Worm (Caenorhabditis elegans): ENCODE measurements around the gene tsr-1.

Gene tsr-1

DNA sequence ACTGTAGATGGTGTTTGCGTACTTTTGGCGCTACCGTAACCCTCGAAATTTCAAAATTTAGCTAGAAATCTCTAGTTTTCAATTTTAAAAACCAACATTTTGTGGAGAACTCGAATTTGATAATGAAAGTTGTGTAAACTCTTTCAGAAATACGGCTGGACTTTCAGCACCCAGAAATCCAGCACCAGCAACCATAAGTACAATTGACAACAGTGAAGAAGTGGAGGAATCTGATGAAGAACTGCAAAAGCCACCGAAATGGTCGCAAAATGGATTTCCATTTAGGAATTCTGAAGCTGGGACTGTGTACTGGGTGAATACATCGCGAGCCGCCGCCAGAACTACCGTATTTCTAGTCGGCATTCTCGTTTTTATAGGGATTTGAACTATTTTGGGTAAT is 10.3 kb upstream of the tsr-1 start, which contains the start of gene F53G2.13:
Gene F53G2.13 (plus strand): TSS at position 301 of the 400 bp plus-strand sequence.
- TF ChIP-seq ceh-13 (GFP tag; optimal IDR thresholded peaks at IDR 0.05) (no peak), pes-1 (GFP tag; IDR thresholded peaks at IDR 0.05) (no peak), scrt-1 (GFP tag; IDR thresholded peaks at IDR 0.05) (no peak), tbx-11 (GFP tag; IDR thresholded peaks at IDR 0.05) (no peak), ceh-36 (tag; optimal IDR thresholded peaks at IDR 0.05) (no peak), ets-7 (tag; optimal IDR thresholded peaks at IDR 0.05) (no peak), sea-1 (GFP tag; conservative IDR thresholded peaks at IDR 0.05) (no peak), hnd-1 (tag; optimal IDR thresholded peaks at IDR 0.05) (no peak), tbx-37 (GFP tag; conservative IDR thresholded peaks at IDR 0.05) (no peak), ama-1 (optimal IDR thresholded peaks at IDR 0.05) (no peak), B0310.2 (tag; optimal IDR thresholded peaks at IDR 0.05) (no peak), tra-4 (tag; optimal IDR thresholded peaks at IDR 0.05) (no peak), flt-1 (GFP tag; IDR thresholded peaks at IDR 0.05) (no peak), hmbx-1 (tag; optimal IDR thresholded peaks at IDR 0.05) (no peak), aly-1 (tag; optimal IDR thresholded peaks at IDR 0.05) (no peak), hmg-4 (GFP tag; optimal IDR thresholded peaks at IDR 0.05) (no peak), F13C5.2 (tag; optimal IDR thresholded peaks at IDR 0.05) (no peak)

DNA sequence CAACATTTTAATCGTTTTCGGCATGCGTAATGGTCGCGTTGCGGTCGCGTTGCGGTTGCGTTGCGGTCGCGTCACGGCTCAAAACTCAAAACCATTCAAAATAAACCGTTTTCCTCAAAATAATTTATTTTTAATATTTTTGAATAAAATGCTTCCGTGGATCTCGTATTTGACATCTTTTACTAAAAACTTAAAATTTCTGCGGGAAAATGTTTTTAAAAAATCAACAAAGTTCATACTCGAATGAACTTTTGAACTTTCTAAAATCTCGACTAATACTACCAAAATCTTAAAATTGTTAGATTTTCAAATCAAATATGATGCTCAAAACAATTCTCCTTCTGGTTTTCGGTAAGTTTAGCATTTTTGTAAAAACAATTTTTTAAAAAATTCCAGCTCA is 8.5 kb upstream of the tsr-1 start, which contains the start of gene F53G2.2:
Gene F53G2.2 (plus strand): TSS at position 301 of the 400 bp plus-strand sequence.
- TF ChIP-seq hmg-4 (GFP tag; optimal IDR thresholded peaks at IDR 0.05) (no peak), pes-1 (GFP tag; IDR thresholded peaks at IDR 0.05) (no peak), aly-1 (tag; optimal IDR thresholded peaks at IDR 0.05) (no peak), flt-1 (GFP tag; IDR thresholded peaks at IDR 0.05) (no peak), F13C5.2 (tag; optimal IDR thresholded peaks at IDR 0.05) (no peak), sea-1 (GFP tag; conservative IDR thresholded peaks at IDR 0.05) (no peak), tbx-37 (GFP tag; conservative IDR thresholded peaks at IDR 0.05) (no peak), tra-4 (tag; optimal IDR thresholded peaks at IDR 0.05) (no peak), tbx-11 (GFP tag; IDR thresholded peaks at IDR 0.05) (no peak)

ce11 chrII:2480099-2480498 is 6.9 kb upstream of the tsr-1 start, which contains the start of gene F53G2.3:
Gene F53G2.3, plus strand, starts transcription at chrII:2480399.
- TF ChIP-seq ets-7 (tag; optimal IDR thresholded peaks at IDR 0.05) (no peak), tbx-11 (GFP tag; IDR thresholded peaks at IDR 0.05) (no peak), ceh-36 (tag; optimal IDR thresholded peaks at IDR 0.05) (no peak), aly-1 (tag; optimal IDR thresholded peaks at IDR 0.05) (no peak), pes-1 (GFP tag; IDR thresholded peaks at IDR 0.05) (no peak)

- TF ChIP-seq hmg-4 (GFP tag; optimal IDR thresholded peaks at IDR 0.05), result no peak
- no peak for TF ChIP-seq pes-1 (GFP tag; IDR thresholded peaks at IDR 0.05)
- TF ChIP-seq ets-7 (tag; optimal IDR thresholded peaks at IDR 0.05), result no peak
- TF ChIP-seq hmbx-1 (tag; optimal IDR thresholded peaks at IDR 0.05), result no peak
- TF ChIP-seq scrt-1 (GFP tag; IDR thresholded peaks at IDR 0.05), result no peak
- no peak for TF ChIP-seq B0310.2 (tag; optimal IDR thresholded peaks at IDR 0.05)
- TF ChIP-seq sea-1 (GFP tag; conservative IDR thresholded peaks at IDR 0.05), result no peak
- no peak for TF ChIP-seq hnd-1 (tag; optimal IDR thresholded peaks at IDR 0.05)
- no peak for TF ChIP-seq aly-1 (tag; optimal IDR thresholded peaks at IDR 0.05)
- TF ChIP-seq F13C5.2 (tag; optimal IDR thresholded peaks at IDR 0.05), result no peak
- no peak for TF ChIP-seq ceh-13 (GFP tag; optimal IDR thresholded peaks at IDR 0.05)
- no peak for TF ChIP-seq tra-4 (tag; optimal IDR thresholded peaks at IDR 0.05)
- no peak for TF ChIP-seq tbx-11 (GFP tag; IDR thresholded peaks at IDR 0.05)
- TF ChIP-seq tbx-37 (GFP tag; conservative IDR thresholded peaks at IDR 0.05), result no peak
- TF ChIP-seq ceh-36 (tag; optimal IDR thresholded peaks at IDR 0.05), result no peak
Measured at ce11 chrII:2479047-2479446, 5.9 kb upstream of the tsr-1 start, which contains the start of gene F53G2.12. Gene F53G2.12, minus strand, starts transcription at chrII:2479090.

ce11 chrII:2478543-2478942 is 5.4 kb upstream of the tsr-1 start, which contains the start of gene mnat-1:
Gene mnat-1, minus strand, starts transcription at chrII:2478643.
- TF ChIP-seq ets-7 (tag; optimal IDR thresholded peaks at IDR 0.05) (no peak), ama-1 (optimal IDR thresholded peaks at IDR 0.05) (no peak)

- TF ChIP-seq pes-1 (GFP tag; IDR thresholded peaks at IDR 0.05) (no peak), ama-1 (optimal IDR thresholded peaks at IDR 0.05) (no peak), F13C5.2 (tag; optimal IDR thresholded peaks at IDR 0.05) (no peak), tra-4 (tag; optimal IDR thresholded peaks at IDR 0.05) (no peak), hmbx-1 (tag; optimal IDR thresholded peaks at IDR 0.05) (no peak), flt-1 (GFP tag; IDR thresholded peaks at IDR 0.05) (no peak), ets-7 (tag; optimal IDR thresholded peaks at IDR 0.05) (no peak), scrt-1 (GFP tag; IDR thresholded peaks at IDR 0.05) (no peak), hnd-1 (tag; optimal IDR thresholded peaks at IDR 0.05) (no peak), ceh-13 (GFP tag; optimal IDR thresholded peaks at IDR 0.05) (no peak), sea-1 (GFP tag; conservative IDR thresholded peaks at IDR 0.05) (no peak), tbx-37 (GFP tag; conservative IDR thresholded peaks at IDR 0.05) (no peak), aly-1 (tag; optimal IDR thresholded peaks at IDR 0.05) (no peak), ceh-36 (tag; optimal IDR thresholded peaks at IDR 0.05) (no peak), tbx-11 (GFP tag; IDR thresholded peaks at IDR 0.05) (no peak)
Measured at ce11 chrII:2468885-2469284, 4.3 kb downstream of the tsr-1 start.

ce11 chrII:2458881-2459280 is 14.3 kb downstream of the tsr-1 start, which contains the start of gene pqn-42:
Gene pqn-42, minus strand, starts transcription at chrII:2458981.
- TF ChIP-seq B0310.2 (tag; optimal IDR thresholded peaks at IDR 0.05), result no peak
- no peak for TF ChIP-seq tbx-11 (GFP tag; IDR thresholded peaks at IDR 0.05)
- TF ChIP-seq aly-1 (tag; optimal IDR thresholded peaks at IDR 0.05), result no peak
- TF ChIP-seq tbx-37 (GFP tag; conservative IDR thresholded peaks at IDR 0.05), result no peak
- no peak for TF ChIP-seq flt-1 (GFP tag; IDR thresholded peaks at IDR 0.05)
- TF ChIP-seq ceh-36 (tag; optimal IDR thresholded peaks at IDR 0.05), result no peak
- no peak for TF ChIP-seq ceh-13 (GFP tag; optimal IDR thresholded peaks at IDR 0.05)

- no peak for TF ChIP-seq scrt-1 (GFP tag; IDR thresholded peaks at IDR 0.05)
- no peak for TF ChIP-seq aly-1 (tag; optimal IDR thresholded peaks at IDR 0.05)
Measured at ce11 chrII:2456973-2457372, 16.2 kb downstream of the tsr-1 start.
